Worm (Caenorhabditis elegans): ENCODE measurements around the gene fbxb-31.

DNA sequence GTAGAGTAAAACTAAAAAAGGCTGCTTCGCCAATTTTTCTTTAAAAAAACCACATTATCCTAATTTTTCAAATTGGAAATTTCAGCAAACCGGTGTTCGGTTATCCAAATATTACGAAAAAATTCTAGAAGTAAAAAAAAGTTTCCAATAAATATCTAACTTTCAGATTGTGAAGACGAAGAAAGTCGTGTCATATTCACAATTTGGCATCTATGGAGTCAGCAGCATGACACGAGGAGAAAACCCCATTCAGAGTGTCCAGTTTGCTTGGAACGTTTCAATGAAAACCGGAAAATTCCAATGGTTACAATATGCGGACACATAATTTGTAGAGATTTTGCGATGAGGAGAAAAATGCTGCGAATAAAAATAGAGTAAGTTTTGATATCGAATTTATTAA, 43.8 kb downstream of the fbxb-31 start, which contains the start of gene Y49F6A.12:
- TF ChIP-seq elt-3 (tag; optimal IDR thresholded peaks at IDR 0.05) (no peak), nhr-76 (tag; optimal IDR thresholded peaks at IDR 0.05) (no peak), nhr-12 (tag; optimal IDR thresholded peaks at IDR 0.05) (no peak), nhr-237 (tag; optimal IDR thresholded peaks at IDR 0.05) (no peak), pha-4 (tag; optimal IDR thresholded peaks at IDR 0.05) (no peak), snpc-4 (tag; optimal IDR thresholded peaks at IDR 0.05) (no peak), ces-1 (GFP tag; optimal IDR thresholded peaks at IDR 0.05) (no peak), ztf-11 (tag; optimal IDR thresholded peaks at IDR 0.05) (no peak), mab-5 (tag; optimal IDR thresholded peaks at IDR 0.05) (no peak), unc-62 (GFP tag; optimal IDR thresholded peaks at IDR 0.05) (no peak)
